Worm (Caenorhabditis elegans) whole organism, midembryonic: Measurements from ENCODE around the gene frm-7.

Source experiments
- flt-1 ChIP-seq: fragments of 200-800 bp; sonication (Bioruptor generic); IDR thresholded peaks from 2 replicates; pipeline ENCODE4 v1.3.6; 2022; ENCODE audit warnings: missing genetic modification characterization, missing compliant biosample characterization
- ref-1 ChIP-seq: fragments of 200-800 bp; sonication (Bioruptor generic); conservative IDR thresholded peaks from 2 replicates; pipeline ENCODE4 v1.3.6; 2022; ENCODE audit warnings: missing genetic modification reagents, missing genetic modification characterization, missing compliant biosample characterization
- ztf-23 ChIP-seq: fragments of 200-800 bp; sonication (Bioruptor generic); IDR thresholded peaks from 2 replicates; pipeline ENCODE4 v1.3.6; 2022; ENCODE audit warnings: missing genetic modification reagents, missing genetic modification characterization, missing compliant biosample characterization
- ztf-29 ChIP-seq: fragments of 200-800 bp; sonication (Bioruptor generic); IDR thresholded peaks from 2 replicates; pipeline ENCODE4 v1.3.6; 2022; ENCODE audit warnings: missing genetic modification reagents, missing genetic modification characterization, missing compliant biosample characterization

DNA sequence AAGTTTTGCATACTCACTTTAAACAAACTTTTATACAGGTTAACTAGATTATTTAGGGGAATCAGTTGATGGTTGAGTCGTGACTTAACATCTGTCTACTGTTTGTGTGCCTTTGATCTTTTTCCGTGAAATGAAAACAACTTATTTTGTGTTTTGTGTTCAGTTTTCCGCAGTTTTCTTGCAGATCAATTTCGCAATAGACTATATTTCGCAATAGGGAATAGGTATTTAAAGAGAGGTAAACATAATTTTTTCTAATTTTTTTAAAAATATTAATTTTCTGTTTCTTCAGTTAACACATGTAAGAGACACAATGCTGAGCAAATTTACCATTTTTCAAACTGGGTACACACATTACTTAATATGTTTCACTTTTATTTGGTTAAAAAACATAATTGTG lies 40.9 kb upstream of the frm-7 start, which contains the start of gene tbb-6:
- no peak for TF ChIP-seq flt-1
- TF ChIP-seq ref-1: no peak
- TF ChIP-seq ztf-23 (GFP tag; lab: Robert Waterston, UW): no peak
- TF ChIP-seq ztf-29 (GFP tag; lab: Robert Waterston, UW): no peak
